Fruit fly (Drosophila melanogaster) Kc167 (cell line): ENCODE measurements around the gene CG17292.

Experiments
- Myc ChIP-seq: fragments of >200 bp; optimal IDR thresholded peaks from 2 replicates; lab custom pipeline; 2017; ENCODE audit warnings: missing external identifiers
- Sin3A ChIP-seq: fragments of >200 bp; optimal IDR thresholded peaks from 2 replicates; lab custom pipeline; 2018; ENCODE audit warnings: missing external identifiers
- h ChIP-seq: fragments of >200 bp; optimal IDR thresholded peaks from 3 replicates; lab custom pipeline; 2018; ENCODE audit warnings: missing external identifiers
- insv ChIP-seq: fragments of >200 bp; optimal IDR thresholded peaks from 3 replicates; lab custom pipeline; 2018; ENCODE audit warnings: missing external identifiers
- psq ChIP-seq: fragments of >200 bp; optimal IDR thresholded peaks from 2 replicates; lab custom pipeline; 2017; ENCODE audit warnings: missing external identifiers
- ttk ChIP-seq: sonication (Bioruptor generic); optimal IDR thresholded peaks from 2 replicates; lab custom pipeline; 2017; ENCODE audit warnings: missing external identifiers

CG17292 gene

DNA sequence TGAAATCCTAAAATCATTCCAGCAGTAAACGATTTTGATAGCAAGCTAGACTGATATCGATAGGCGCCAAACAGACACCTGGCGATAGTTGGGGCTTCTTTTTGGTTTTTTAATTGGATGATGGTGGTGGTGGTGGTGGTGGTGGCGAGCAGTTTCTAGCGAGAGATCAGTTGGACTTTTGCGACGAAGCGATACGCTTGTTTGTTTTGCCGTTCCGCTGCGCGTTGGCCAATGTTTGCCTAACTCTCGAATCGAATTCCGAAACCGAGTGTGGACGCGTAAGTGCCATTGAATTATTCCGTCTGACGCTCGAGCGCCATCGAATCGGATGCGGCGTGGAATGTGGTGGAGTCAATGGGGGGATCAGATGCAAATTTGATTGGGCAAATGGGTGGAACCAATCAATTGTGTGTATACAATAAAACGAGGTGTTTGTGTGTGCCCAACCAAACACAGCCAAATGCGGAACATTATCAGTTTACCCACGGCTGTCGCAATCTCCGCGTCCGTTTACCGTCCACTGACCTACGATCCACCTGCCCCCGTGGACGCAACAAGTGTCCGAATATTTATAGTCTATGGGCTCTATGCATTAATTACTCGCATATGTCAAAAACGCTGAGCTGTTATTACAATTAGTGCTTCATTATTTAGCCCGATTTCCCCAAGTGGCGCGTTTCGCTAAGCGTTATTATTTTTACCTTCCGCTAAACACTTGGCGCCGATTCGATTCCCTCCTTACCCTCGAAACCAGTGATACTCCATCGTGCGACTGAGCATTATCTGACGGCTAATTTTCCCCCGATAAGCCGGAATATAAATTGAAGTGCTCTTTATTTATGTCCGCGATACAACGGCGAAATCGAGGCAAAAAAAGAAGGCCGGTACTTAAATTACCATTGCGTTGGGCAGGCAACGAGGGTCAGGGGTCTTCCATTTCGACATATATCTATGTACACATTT is at the start of gene CG17292:
Gene CG17292 (plus strand): TSS at position 91 of the 963 bp plus-strand sequence.
- no peak for TF ChIP-seq Sin3A (lab: Kevin White, UChicago)
- no peak for TF ChIP-seq insv (lab: Kevin White, UChicago)
- no peak for TF ChIP-seq h (lab: Kevin White, UChicago)
- TF ChIP-seq psq (lab: Kevin White, UChicago) = no peak
- no peak for TF ChIP-seq Myc
- TF ChIP-seq ttk (lab: Kevin White, UChicago) = no peak

DNA sequence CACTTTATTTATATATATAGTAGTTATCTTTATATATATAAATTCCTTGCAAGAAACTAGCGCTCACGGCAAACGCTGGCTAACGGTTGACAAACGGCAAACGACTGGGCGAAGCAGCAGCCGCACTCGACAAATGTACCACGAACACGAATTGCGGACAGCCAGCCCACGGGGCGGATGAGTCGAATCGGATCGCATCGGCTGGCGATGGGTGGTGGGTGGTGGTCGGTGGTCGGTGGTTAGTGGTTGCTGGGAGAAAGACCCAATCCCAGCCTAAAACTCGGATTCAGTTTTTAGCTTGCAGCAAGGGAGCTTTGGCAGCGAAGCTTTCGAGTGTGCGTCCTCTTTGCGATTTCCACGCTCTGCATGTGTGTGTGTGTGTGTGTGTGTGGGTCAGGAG is 45.1 kb upstream of the CG17292 start, which contains the start of gene CG7781:
Gene CG7781 (minus strand): TSS at position 260 of the 400 bp plus-strand sequence.
- TF ChIP-seq ttk (lab: Kevin White, UChicago) (no peak), insv (lab: Kevin White, UChicago) (no peak), Myc (no peak), psq (lab: Kevin White, UChicago) (no peak), h (lab: Kevin White, UChicago) (no peak)

DNA sequence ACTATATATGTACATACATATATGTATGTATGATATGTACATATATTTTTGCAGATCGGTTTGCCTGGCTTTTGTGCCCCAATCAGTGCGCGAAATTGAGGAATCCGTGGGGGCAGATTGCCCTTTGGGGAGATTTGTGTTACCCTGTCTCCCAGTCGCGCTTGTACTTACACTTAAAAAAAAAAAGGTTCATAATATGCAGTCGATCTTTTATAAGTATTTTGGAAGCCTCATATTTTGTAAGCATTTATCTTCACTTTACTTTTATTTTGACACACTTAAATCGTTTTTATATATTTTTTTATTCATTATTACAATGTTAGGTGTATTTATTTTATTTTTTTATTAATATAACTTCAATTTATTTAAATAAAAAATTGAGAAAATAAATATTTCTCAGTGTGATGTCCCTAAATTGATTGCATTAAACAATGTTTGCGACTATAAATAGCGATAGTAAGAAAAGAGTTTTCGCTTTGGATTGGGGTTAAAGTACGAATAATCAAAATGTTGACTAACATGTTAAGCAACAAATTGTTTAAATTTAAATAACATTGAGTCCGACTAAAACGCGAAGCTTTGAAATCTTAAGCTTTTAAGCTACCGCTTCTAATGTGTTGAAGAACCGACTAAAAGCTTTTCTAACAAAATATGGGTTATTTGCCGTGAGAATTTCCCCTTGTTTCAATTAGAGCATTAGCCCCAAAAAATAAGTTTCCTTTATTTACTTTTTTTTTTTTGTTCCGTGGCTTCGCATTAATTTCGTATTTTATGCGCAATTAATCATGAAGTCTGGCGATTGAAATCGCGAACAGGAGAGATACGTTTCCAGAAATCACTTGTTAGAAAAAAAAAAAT is 43.6 kb upstream of the CG17292 start:
- TF ChIP-seq insv (lab: Kevin White, UChicago) = no peak
- no peak for TF ChIP-seq Sin3A (lab: Kevin White, UChicago)
- TF ChIP-seq Myc = no peak
- TF ChIP-seq h (lab: Kevin White, UChicago) = no peak
- TF ChIP-seq ttk (lab: Kevin White, UChicago) = no peak
- no peak for TF ChIP-seq psq (lab: Kevin White, UChicago)

DNA sequence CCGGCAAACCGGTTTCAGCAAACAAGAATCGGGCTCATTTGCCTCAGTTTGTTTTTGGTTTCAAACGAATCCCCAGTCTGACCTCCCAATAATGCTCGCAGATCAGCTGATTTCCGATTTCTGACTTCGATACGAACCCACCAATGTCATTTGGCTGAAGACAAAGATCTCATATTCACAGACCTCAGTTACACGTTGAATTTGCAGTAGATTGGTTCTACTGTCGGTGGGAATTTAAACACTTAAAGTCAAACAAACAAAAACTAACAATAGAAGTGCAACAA is 43.0 kb upstream of the CG17292 start, which contains the start of gene CG14275:
Gene CG14275 (plus strand): TSS at position 185 of the 284 bp plus-strand sequence.
- TF ChIP-seq ttk (lab: Kevin White, UChicago) (no peak), h (lab: Kevin White, UChicago) (no peak), insv (lab: Kevin White, UChicago) (no peak), Sin3A (lab: Kevin White, UChicago) (no peak), psq (lab: Kevin White, UChicago) (no peak), Myc (no peak)

dm6 chr2L:8327783-8328327 is 42.4 kb upstream of the CG17292 start:
- no peak for TF ChIP-seq psq (lab: Kevin White, UChicago)
- TF ChIP-seq h (lab: Kevin White, UChicago) = no peak
- TF ChIP-seq Myc = no peak
- no peak for TF ChIP-seq ttk (lab: Kevin White, UChicago)
- no peak for TF ChIP-seq Sin3A (lab: Kevin White, UChicago)
- TF ChIP-seq insv (lab: Kevin White, UChicago) = no peak

DNA sequence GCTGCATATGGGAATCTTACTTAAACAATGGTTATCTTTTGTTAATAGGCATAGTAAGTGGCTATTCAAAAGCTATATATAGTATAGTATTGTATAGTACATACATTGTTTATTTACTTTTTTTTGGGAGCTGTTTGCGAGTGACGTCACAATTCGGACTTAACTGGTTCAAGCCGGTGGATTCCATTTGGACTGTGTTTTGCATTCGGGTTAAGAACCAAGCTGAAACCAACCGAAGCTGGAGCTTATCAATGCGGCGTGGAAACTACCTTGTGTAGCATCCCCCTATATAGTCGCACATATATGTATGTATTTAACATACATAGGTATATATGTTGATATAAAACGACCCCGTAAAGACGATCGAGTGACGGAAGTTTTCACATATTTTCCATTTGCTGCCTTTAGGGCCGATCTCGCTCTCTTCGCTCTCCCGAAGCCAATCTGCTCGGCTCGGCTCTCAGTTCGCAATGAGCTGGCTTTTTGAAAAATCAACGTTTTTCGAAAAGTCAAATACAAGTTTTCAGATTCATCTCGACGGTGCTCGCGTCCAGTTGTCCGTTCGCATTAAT is 41.6 kb upstream of the CG17292 start:
- TF ChIP-seq h (lab: Kevin White, UChicago) (no peak), insv (lab: Kevin White, UChicago) (no peak), ttk (lab: Kevin White, UChicago) (no peak)

DNA sequence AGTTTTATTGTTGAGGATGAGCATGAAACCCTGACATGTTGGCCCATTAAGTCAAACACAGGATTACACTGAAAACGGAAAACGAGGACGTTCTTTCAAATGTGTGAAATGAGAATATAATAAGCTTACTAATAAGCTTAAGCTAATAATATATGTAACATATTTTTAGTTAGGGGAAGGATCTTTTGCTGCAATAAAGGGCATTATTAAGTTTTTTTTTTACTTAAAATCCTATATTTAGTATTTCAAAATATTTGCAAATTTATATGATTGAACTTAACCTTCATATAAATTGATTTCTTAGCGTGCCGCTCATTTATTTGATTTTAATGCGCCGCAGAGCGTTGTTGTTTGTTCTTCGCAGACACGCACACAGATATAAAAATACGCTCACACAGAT is 37.1 kb upstream of the CG17292 start:
- no peak for TF ChIP-seq h (lab: Kevin White, UChicago)
- TF ChIP-seq Sin3A (lab: Kevin White, UChicago) = no peak
- no peak for TF ChIP-seq insv (lab: Kevin White, UChicago)
- no peak for TF ChIP-seq ttk (lab: Kevin White, UChicago)
- no peak for TF ChIP-seq Myc
- TF ChIP-seq psq (lab: Kevin White, UChicago) = no peak

- TF ChIP-seq psq (lab: Kevin White, UChicago) = no peak
- TF ChIP-seq insv (lab: Kevin White, UChicago) = no peak
- no peak for TF ChIP-seq Myc
- TF ChIP-seq Sin3A (lab: Kevin White, UChicago) = no peak
- TF ChIP-seq ttk (lab: Kevin White, UChicago) = no peak
- TF ChIP-seq h (lab: Kevin White, UChicago) = no peak
These were observed 36.6 kb upstream of the CG17292 start for dm6 chr2L:8333624-8334023.

dm6 chr2L:8334705-8335104 is 35.5 kb upstream of the CG17292 start:
- TF ChIP-seq Myc (no peak), insv (lab: Kevin White, UChicago) (no peak), h (lab: Kevin White, UChicago) (no peak), psq (lab: Kevin White, UChicago) (no peak), ttk (lab: Kevin White, UChicago) (no peak), Sin3A (lab: Kevin White, UChicago) (no peak)

dm6 chr2L:8338039-8338438 is 32.2 kb upstream of the CG17292 start, which contains the start of gene witty:
TSS of gene witty (plus strand) at chr2L:8338287.
- TF ChIP-seq Sin3A (lab: Kevin White, UChicago) = no peak
- no peak for TF ChIP-seq ttk (lab: Kevin White, UChicago)
- no peak for TF ChIP-seq insv (lab: Kevin White, UChicago)
- TF ChIP-seq h (lab: Kevin White, UChicago) = no peak
- TF ChIP-seq Myc = no peak
- TF ChIP-seq psq (lab: Kevin White, UChicago) = no peak
